Worm (Caenorhabditis elegans) whole organism, L1 larva: ENCODE results near the gene ZK822.9.

Experiments
- C04F5.9 ChIP-seq: sonication (generic microtip); optimal IDR thresholded peaks from 2 replicates; lab custom pipeline; 2016; ENCODE audit warnings: missing genetic modification characterization, missing compliant biosample characterization
- C16A3.4 ChIP-seq: fragments of 150-350 bp; optimal IDR thresholded peaks from 2 replicates; lab custom pipeline; 2014; ENCODE audit warnings: missing biosample characterization, missing genetic modification characterization
- C34B4.2 ChIP-seq: sonication (generic microtip); optimal IDR thresholded peaks from 2 replicates; lab custom pipeline; 2017; ENCODE audit warnings: mild to moderate bottlenecking, missing genetic modification characterization, missing compliant biosample characterization
- F16B12.6 ChIP-seq: fragments of 150-350 bp; optimal IDR thresholded peaks from 2 replicates; lab custom pipeline; 2014; ENCODE audit warnings: missing biosample characterization, missing genetic modification characterization
- Y116A8C.19 ChIP-seq: sonication (generic microtip); optimal IDR thresholded peaks from 2 replicates; lab custom pipeline; 2016; ENCODE audit warnings: missing compliant biosample characterization, missing genetic modification characterization, borderline replicate concordance
- aha-1 ChIP-seq: fragments of 150-350 bp; optimal IDR thresholded peaks from 2 replicates; lab custom pipeline; 2014; ENCODE audit warnings: missing biosample characterization, missing genetic modification characterization
- alr-1 ChIP-seq: fragments of 200-800 bp; sonication (Bioruptor generic); optimal IDR thresholded peaks from 2 replicates; lab custom pipeline; 2018; ENCODE audit warnings: borderline replicate concordance, mild to moderate bottlenecking, missing genetic modification characterization, missing compliant biosample characterization
- aly-2 ChIP-seq: fragments of 150-350 bp; optimal IDR thresholded peaks from 2 replicates; lab custom pipeline; 2014; ENCODE audit warnings: missing biosample characterization, missing genetic modification characterization
- ceh-63 ChIP-seq: fragments of 200-800 bp; sonication (Bioruptor generic); optimal IDR thresholded peaks from 2 replicates; lab custom pipeline; 2018; ENCODE audit warnings: mild to moderate bottlenecking, missing genetic modification characterization, missing compliant biosample characterization
- ceh-82 ChIP-seq, 3 experiments: fragments of 150-350 bp in 1 of 3; sonication (generic microtip) in 2 of 3; optimal IDR thresholded peaks; 2 replicates each; lab custom pipeline; 2014 to 2017; ENCODE audit warnings: missing biosample characterization in 3 of 3, missing genetic modification characterization in 3 of 3
- ceh-88 ChIP-seq: fragments of 200-800 bp; sonication (Bioruptor generic); IDR thresholded peaks from 2 replicates; pipeline ENCODE4 v1.3.6; 2022; ENCODE audit warnings: missing genetic modification characterization, missing compliant biosample characterization
- ceh-90 ChIP-seq: sonication (generic microtip); optimal IDR thresholded peaks from 2 replicates; lab custom pipeline; 2016; ENCODE audit warnings: missing genetic modification characterization, missing compliant biosample characterization
- ces-1 ChIP-seq: fragments of 150-350 bp; optimal IDR thresholded peaks from 2 replicates; lab custom pipeline; 2014; ENCODE audit warnings: missing biosample characterization, missing genetic modification reagents, missing genetic modification characterization
- dpl-1 ChIP-seq, 3 experiments: fragments of 150-350 bp in 2 of 3; sonication (generic microtip) in 1 of 3; optimal IDR thresholded peaks; 2 replicates each; lab custom pipeline; 2014 to 2017; ENCODE audit warnings: missing biosample characterization in 3 of 3, missing genetic modification characterization in 3 of 3, missing genetic modification reagents in 3 of 3
- efl-1 ChIP-seq, 4 experiments: fragments of 150-350 bp; optimal IDR thresholded peaks in 3 of 4; peaks in 1 of 4; 1 replicate in 1 of 4; 2 replicates in 3 of 4; lab custom pipeline; 2014; ENCODE audit warnings: missing biosample characterization in 2 of 4, missing genetic modification characterization in 2 of 4, missing genetic modification reagents in 2 of 4
- efl-3 ChIP-seq: fragments of 200-800 bp; sonication (Bioruptor generic); optimal IDR thresholded peaks from 2 replicates; lab custom pipeline; 2018; ENCODE audit warnings: mild to moderate bottlenecking, missing genetic modification characterization, missing compliant biosample characterization
- fkh-10 ChIP-seq: sonication (generic microtip); optimal IDR thresholded peaks from 2 replicates; lab custom pipeline; 2017; ENCODE audit warnings: missing biosample characterization, missing genetic modification reagents, missing genetic modification characterization
- fkh-8 ChIP-seq: sonication (generic microtip); optimal IDR thresholded peaks from 2 replicates; lab custom pipeline; 2016; ENCODE audit warnings: mild to moderate bottlenecking, missing genetic modification characterization, missing compliant biosample characterization
- grh-1 ChIP-seq: fragments of 200-800 bp; sonication (Bioruptor generic); IDR thresholded peaks from 2 replicates; pipeline ENCODE4 v1.3.6; 2022; ENCODE audit warnings: missing genetic modification reagents, missing genetic modification characterization, missing compliant biosample characterization
- hpl-2 ChIP-seq: fragments of 150-350 bp; optimal IDR thresholded peaks from 2 replicates; lab custom pipeline; 2014; ENCODE audit warnings: missing biosample characterization, missing genetic modification reagents, missing genetic modification characterization
- lin-13 ChIP-seq: fragments of 150-350 bp; optimal IDR thresholded peaks from 2 replicates; lab custom pipeline; 2014; ENCODE audit warnings: missing biosample characterization, missing genetic modification reagents, missing genetic modification characterization
- lin-15B ChIP-seq: fragments of 150-350 bp; sonication (generic microtip); optimal IDR thresholded peaks from 3 replicates; lab custom pipeline; 2014; ENCODE audit warnings: missing biosample characterization, missing genetic modification characterization
- lin-35 ChIP-seq, 2 experiments: fragments of 150-350 bp; optimal IDR thresholded peaks; 2 replicates each; lab custom pipeline; 2014; ENCODE audit warnings: missing biosample characterization in 2 of 2, missing genetic modification characterization in 2 of 2, missing genetic modification reagents in 2 of 2
- lir-3 ChIP-seq: sonication (generic microtip); optimal IDR thresholded peaks from 2 replicates; lab custom pipeline; 2016; ENCODE audit warnings: mild to moderate bottlenecking, missing genetic modification characterization, moderate library complexity, missing compliant biosample characterization; ENCODE audit not compliant: poor library complexity
- lsy-2 ChIP-seq, 2 experiments: fragments of 150-350 bp; optimal IDR thresholded peaks; 2 replicates each; lab custom pipeline; 2014; ENCODE audit warnings: missing biosample characterization in 2 of 2, missing genetic modification characterization in 2 of 2
- mdl-1 ChIP-seq, 2 experiments: fragments of 150-350 bp; optimal IDR thresholded peaks; 2 replicates each; lab custom pipeline; 2014 to 2017; ENCODE audit warnings: missing biosample characterization in 2 of 2, missing genetic modification characterization in 2 of 2, inconsistent platforms in 1 of 2
- mep-1 ChIP-seq: fragments of 150-350 bp; optimal IDR thresholded peaks from 2 replicates; lab custom pipeline; 2014; ENCODE audit warnings: missing biosample characterization, missing genetic modification characterization
- nhr-11 ChIP-seq: fragments of 150-350 bp; optimal IDR thresholded peaks from 2 replicates; lab custom pipeline; 2014; ENCODE audit warnings: missing biosample characterization, missing genetic modification characterization
- nhr-19 ChIP-seq: fragments of 200-800 bp; sonication (Bioruptor generic); conservative IDR thresholded peaks from 2 replicates; pipeline ENCODE4 v1.3.6; 2022; ENCODE audit warnings: missing genetic modification characterization, missing compliant biosample characterization
- nhr-20 ChIP-seq: sonication (generic microtip); optimal IDR thresholded peaks from 2 replicates; lab custom pipeline; 2016; ENCODE audit warnings: mild to moderate bottlenecking, missing genetic modification characterization, missing compliant biosample characterization
- nhr-47 ChIP-seq: sonication (generic microtip); optimal IDR thresholded peaks from 2 replicates; lab custom pipeline; 2016; ENCODE audit warnings: mild to moderate bottlenecking, missing genetic modification characterization, moderate library complexity, missing compliant biosample characterization
- nhr-71 ChIP-seq: sonication (generic microtip); optimal IDR thresholded peaks from 2 replicates; lab custom pipeline; 2016; ENCODE audit warnings: mild to moderate bottlenecking, missing genetic modification characterization, moderate library complexity, missing compliant biosample characterization
- nhr-77 ChIP-seq: fragments of 150-350 bp; optimal IDR thresholded peaks from 2 replicates; lab custom pipeline; 2014; ENCODE audit warnings: missing biosample characterization, missing genetic modification characterization
- nhr-85 ChIP-seq: sonication (generic microtip); peaks from one replicate; lab custom pipeline; 2016; ENCODE audit warnings: missing genetic modification characterization, inconsistent platforms, missing compliant biosample characterization
- nhr-90 ChIP-seq: sonication (generic microtip); optimal IDR thresholded peaks from 2 replicates; lab custom pipeline; 2016; ENCODE audit warnings: mild to moderate bottlenecking, missing genetic modification characterization, missing compliant biosample characterization; ENCODE audit not compliant: poor library complexity
- pag-3 ChIP-seq: sonication (generic microtip); optimal IDR thresholded peaks from 2 replicates; lab custom pipeline; 2017; ENCODE audit warnings: missing genetic modification characterization, mild to moderate bottlenecking, missing compliant biosample characterization, antibody characterized with exemption, borderline replicate concordance; ENCODE audit not compliant: insufficient read depth
- pqm-1 ChIP-seq: sonication (generic microtip); optimal IDR thresholded peaks from 3 replicates; lab custom pipeline; 2017; ENCODE audit warnings: missing biosample characterization, missing genetic modification characterization
- snu-23 ChIP-seq: sonication (generic microtip); optimal IDR thresholded peaks from 2 replicates; lab custom pipeline; 2016; ENCODE audit warnings: missing genetic modification characterization, missing compliant biosample characterization
- sox-4 ChIP-seq: sonication (generic microtip); optimal IDR thresholded peaks from 2 replicates; lab custom pipeline; 2016; ENCODE audit warnings: missing genetic modification characterization, missing compliant biosample characterization
- sptf-1 ChIP-seq: fragments of 150-350 bp; optimal IDR thresholded peaks from 2 replicates; lab custom pipeline; 2014; ENCODE audit warnings: missing biosample characterization, missing genetic modification characterization
- sup-37 ChIP-seq: fragments of 200-800 bp; sonication (Bioruptor generic); optimal IDR thresholded peaks from 2 replicates; lab custom pipeline; 2018; ENCODE audit warnings: mild to moderate bottlenecking, missing genetic modification characterization, missing compliant biosample characterization
- tbx-2 ChIP-seq: sonication (generic microtip); optimal IDR thresholded peaks from 2 replicates; lab custom pipeline; 2016; ENCODE audit warnings: missing genetic modification characterization, missing compliant biosample characterization
- unc-130 ChIP-seq: fragments of 150-350 bp; optimal IDR thresholded peaks from 2 replicates; lab custom pipeline; 2017; ENCODE audit warnings: missing biosample characterization, missing genetic modification characterization, inconsistent platforms
- unc-30 ChIP-seq: sonication (generic microtip); optimal IDR thresholded peaks from 2 replicates; lab custom pipeline; 2017; ENCODE audit warnings: missing biosample characterization, missing genetic modification characterization
- unc-62 ChIP-seq: fragments of 150-350 bp; optimal IDR thresholded peaks from 2 replicates; lab custom pipeline; 2014; ENCODE audit warnings: missing biosample characterization, missing genetic modification reagents, missing genetic modification characterization
- unc-86 ChIP-seq: sonication (generic microtip); optimal IDR thresholded peaks from 2 replicates; lab custom pipeline; 2016; ENCODE audit warnings: missing genetic modification characterization, missing compliant biosample characterization
- ztf-11 ChIP-seq, 2 experiments: sonication (generic microtip); optimal IDR thresholded peaks; 2 replicates each; lab custom pipeline; 2016 to 2017; ENCODE audit warnings: missing genetic modification characterization in 2 of 2, missing biosample characterization in 1 of 2, missing compliant biosample characterization in 1 of 2
- ztf-4 ChIP-seq: fragments of 150-350 bp; optimal IDR thresholded peaks from 2 replicates; lab custom pipeline; 2014; ENCODE audit warnings: missing biosample characterization, missing genetic modification characterization

Gene ZK822.9

DNA sequence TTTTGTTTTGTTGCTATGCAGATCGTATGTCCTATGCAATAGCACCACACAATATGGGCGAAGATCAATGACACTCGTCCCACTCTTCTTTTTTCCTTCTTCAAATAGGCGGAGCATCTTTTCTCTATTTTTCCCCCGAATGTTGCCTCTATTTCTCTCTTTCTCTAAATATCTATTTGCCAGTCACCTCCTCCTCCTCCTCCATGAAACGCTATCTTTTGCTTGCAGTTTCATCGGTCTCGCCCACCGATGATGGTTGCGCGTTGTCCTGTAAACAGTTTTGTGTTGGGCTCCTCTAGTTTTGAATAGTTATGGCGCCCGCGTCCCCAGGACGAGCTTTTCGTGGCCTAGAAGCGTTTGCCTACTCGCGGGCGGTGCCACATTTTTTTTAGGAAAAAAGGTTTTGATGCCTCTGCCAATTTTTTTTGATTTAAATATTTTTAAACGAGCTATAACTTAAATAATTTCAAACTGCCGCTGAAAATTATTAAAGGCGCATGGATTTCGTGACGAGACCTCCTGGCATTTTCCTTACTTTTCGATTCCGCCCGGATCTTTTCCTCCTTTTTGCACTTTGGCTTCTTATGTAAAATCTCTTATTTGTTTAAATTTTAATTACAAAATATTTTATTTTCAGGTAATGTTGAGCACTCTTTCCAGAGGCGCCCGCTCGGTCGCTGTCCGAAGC is 37.0 kb downstream of the ZK822.9 start, which contains the start of gene gdh-1 (continued):
- TF ChIP-seq ces-1 (GFP tag; lab: Kevin White, UChicago) = no peak
- peak; percentile 81 for TF ChIP-seq nhr-85 (tag; lab: Kevin White, UChicago)
- no peak for TF ChIP-seq fkh-8 (tag; lab: Kevin White, UChicago)
- no peak for TF ChIP-seq Y116A8C.19 (tag; lab: Kevin White, UChicago)
- TF ChIP-seq fkh-10 = no peak
- no peak for TF ChIP-seq C16A3.4
- no peak for TF ChIP-seq aly-2 (tag; lab: Kevin White, UChicago)

DNA sequence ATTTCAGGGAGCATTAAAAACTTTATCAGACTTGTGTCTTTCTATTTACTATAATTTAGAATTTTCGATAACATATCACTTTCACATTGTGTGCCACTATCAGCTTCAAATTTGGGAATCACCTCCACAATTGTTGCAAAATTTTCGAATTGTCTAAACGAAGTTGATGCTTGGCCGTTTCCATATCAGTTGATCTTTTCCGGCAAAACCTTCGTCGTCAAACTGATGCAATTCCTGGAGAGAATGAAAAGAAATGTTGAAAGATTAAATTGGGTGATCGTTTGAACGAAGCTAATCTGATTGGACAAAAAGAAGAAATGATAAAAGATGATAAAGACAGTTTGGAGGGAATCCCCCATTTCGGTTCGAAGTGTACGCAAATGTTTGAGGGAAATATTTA is 39.8 kb downstream of the ZK822.9 start:
- no peak for TF ChIP-seq nhr-77
- peak; percentile 50 for TF ChIP-seq snu-23 (GFP tag; lab: Kevin White, UChicago)
- no peak for TF ChIP-seq ztf-11 (tag; optimal IDR thresholded peaks at IDR 0.05; lab: Kevin White, UChicago)
- no peak for TF ChIP-seq F16B12.6 (tag; lab: Kevin White, UChicago)
- TF ChIP-seq ceh-90 (tag; lab: Kevin White, UChicago) = no peak
- TF ChIP-seq fkh-8 (tag; lab: Kevin White, UChicago) = no peak
- TF ChIP-seq dpl-1 (GFP tag; optimal IDR thresholded peaks at IDR 0.05; lab: Kevin White, UChicago) = no peak
- no peak for TF ChIP-seq fkh-10
- TF ChIP-seq sup-37 (GFP tag; lab: Kevin White, UChicago) = no peak
- TF ChIP-seq C04F5.9 (tag; lab: Kevin White, UChicago) = no peak
- TF ChIP-seq sptf-1 (tag; lab: Kevin White, UChicago) = no peak
- TF ChIP-seq nhr-71 = peak; percentile 74
- TF ChIP-seq ces-1 (GFP tag; lab: Kevin White, UChicago) = no peak
- peak; percentile 74 for TF ChIP-seq ztf-4 (tag; lab: Kevin White, UChicago)
- TF ChIP-seq Y116A8C.19 (tag; lab: Kevin White, UChicago) = no peak
- no peak for TF ChIP-seq unc-30 (tag; lab: Kevin White, UChicago)
- peak; percentile 83 for TF ChIP-seq nhr-20 (tag; lab: Kevin White, UChicago)
- TF ChIP-seq nhr-11 = no peak
- TF ChIP-seq C34B4.2 = no peak
- TF ChIP-seq efl-3 (GFP tag; lab: Kevin White, UChicago) = no peak
- no peak for TF ChIP-seq nhr-85 (tag; lab: Kevin White, UChicago)
- peak; percentile 55 for TF ChIP-seq nhr-90 (tag; lab: Kevin White, UChicago)
- TF ChIP-seq C16A3.4 = no peak
- TF ChIP-seq mdl-1 (tag; optimal IDR thresholded peaks at IDR 0.05; lab: Kevin White, UChicago) = no peak
- no peak for TF ChIP-seq ceh-82 (tag; optimal IDR thresholded peaks at IDR 0.05; lab: Kevin White, UChicago)
- TF ChIP-seq ceh-63 (GFP tag; lab: Kevin White, UChicago) = no peak
- no peak for TF ChIP-seq ceh-88 (GFP tag; lab: Robert Waterston, UW)
- peak in 1 of 2 experiments; percentile 50 for TF ChIP-seq lin-35 (GFP tag; optimal IDR thresholded peaks at IDR 0.05; lab: Kevin White, UChicago)
- peak; percentile 21 to 29 for TF ChIP-seq lsy-2 (tag; optimal IDR thresholded peaks at IDR 0.05; lab: Kevin White, UChicago)
- peak; percentile 93 for TF ChIP-seq aly-2 (tag; lab: Kevin White, UChicago)
- no peak for TF ChIP-seq pag-3 (tag; lab: Kevin White, UChicago)
- TF ChIP-seq aha-1 (tag; lab: Kevin White, UChicago) = no peak
- TF ChIP-seq alr-1 = no peak
- no peak for TF ChIP-seq lin-13 (GFP tag; lab: Kevin White, UChicago)
- TF ChIP-seq unc-86 (tag; lab: Kevin White, UChicago) = no peak
- 0 out of 2 replicates have a peak, but pooled peaks have one; percentile 24 for TF ChIP-seq grh-1 (GFP tag; lab: Robert Waterston, UW)
- TF ChIP-seq lin-15B = no peak
- peak; percentile 30; the same call in 1 of the 2 replicates for TF ChIP-seq nhr-19 (GFP tag; lab: Robert Waterston, UW)
- peak; percentile 7 for TF ChIP-seq tbx-2 (tag; lab: Kevin White, UChicago)
- TF ChIP-seq hpl-2 (GFP tag; lab: Kevin White, UChicago) = peak; percentile 43
- TF ChIP-seq lir-3 = no peak
- TF ChIP-seq nhr-47 (tag; lab: Kevin White, UChicago) = peak; percentile 14
- peak in 1 of 2 experiments; percentile 15 for TF ChIP-seq efl-1 (optimal IDR thresholded peaks at IDR 0.05; lab: Kevin White, UChicago)
- no peak for TF ChIP-seq efl-1 (GFP tag; optimal IDR thresholded peaks at IDR 0.05 in 1 of 2; lab: Kevin White, UChicago)
- TF ChIP-seq pqm-1 (tag; lab: Kevin White, UChicago) = no peak
- TF ChIP-seq unc-62 = no peak
- TF ChIP-seq unc-130 (tag; lab: Kevin White, UChicago) = no peak
- TF ChIP-seq mep-1 (tag; lab: Kevin White, UChicago) = no peak
- no peak for TF ChIP-seq sox-4 (tag; lab: Kevin White, UChicago)
